Worm (Caenorhabditis elegans): ENCODE measurements around the gene F16G10.7.

DNA sequence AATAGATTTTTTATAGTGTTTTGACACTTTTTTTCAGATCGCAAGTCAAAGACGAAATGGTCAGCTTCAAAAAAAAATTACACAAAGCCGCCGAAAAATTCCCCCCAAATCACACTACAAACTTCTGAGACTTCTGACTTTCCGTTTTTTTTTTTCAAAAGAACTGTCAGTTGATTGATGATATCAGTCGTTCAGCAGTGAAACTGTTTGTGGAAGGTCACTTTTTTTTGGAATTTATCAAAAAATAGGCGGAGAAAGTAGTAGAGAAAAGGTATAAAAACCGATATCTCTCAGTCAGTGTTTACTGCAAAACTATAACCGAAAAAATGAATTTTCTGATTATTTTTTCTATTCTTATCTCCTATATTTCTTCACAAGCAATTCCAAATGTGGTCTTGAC, 27.1 kb downstream of the F16G10.7 start, which contains the start of gene F43C11.3:
- no peak for TF ChIP-seq pha-4 (tag; optimal IDR thresholded peaks at IDR 0.05)
- no peak for TF ChIP-seq nhr-25 (tag; optimal IDR thresholded peaks at IDR 0.05)
- no peak for TF ChIP-seq ama-1 (optimal IDR thresholded peaks at IDR 0.05)
- TF ChIP-seq ZK546.5 (tag; optimal IDR thresholded peaks at IDR 0.05), result no peak
- no peak for TF ChIP-seq fos-1 (tag; optimal IDR thresholded peaks at IDR 0.05)
- no peak for TF ChIP-seq ceh-16 (tag; optimal IDR thresholded peaks at IDR 0.05)
- no peak for TF ChIP-seq skn-1 (tag; optimal IDR thresholded peaks at IDR 0.05)
- TF ChIP-seq ztf-11 (tag; optimal IDR thresholded peaks at IDR 0.05), result no peak
- no peak for TF ChIP-seq nhr-77 (tag; optimal IDR thresholded peaks at IDR 0.05)
- TF ChIP-seq jun-1 (tag; optimal IDR thresholded peaks at IDR 0.05), result no peak
- no peak for TF ChIP-seq ztf-4 (tag; optimal IDR thresholded peaks at IDR 0.05)
- no peak for TF ChIP-seq snpc-4 (tag; optimal IDR thresholded peaks at IDR 0.05)
- TF ChIP-seq nhr-237 (tag; optimal IDR thresholded peaks at IDR 0.05), result no peak
